Fruit fly (Drosophila melanogaster): ENCODE measurements around the gene Qsox3.

The Qsox3 gene

dm6 chr3R:21870158-21870971, 41.3 kb upstream of the Qsox3 start, which contains the start of gene CG31431 (continued):
- peak; percentile 96 for TF ChIP-seq Bteb2 (GFP tag; optimal IDR thresholded peaks at IDR 0.05)
- peak; percentile 98 for TF ChIP-seq HmgZ (tag; optimal IDR thresholded peaks at IDR 0.05)
- peak; percentile 99 for TF ChIP-seq grn (GFP tag; optimal IDR thresholded peaks at IDR 0.05)
- TF ChIP-seq CG9932 (GFP tag; IDR thresholded peaks at IDR 0.05), result peak; percentile 96
- TF ChIP-seq scrt (GFP tag; optimal IDR thresholded peaks at IDR 0.05), result peak; percentile 95
- peak; percentile 98 for TF ChIP-seq ranshi (GFP tag; IDR thresholded peaks at IDR 0.05)
- TF ChIP-seq CG4360 (GFP tag; IDR thresholded peaks at IDR 0.05), result peak; percentile 81
- TF ChIP-seq gsb-n (tag; optimal IDR thresholded peaks at IDR 0.05), result peak; percentile 93
- TF ChIP-seq CkIIα-i1 (GFP tag; IDR thresholded peaks at IDR 0.05), result peak; percentile 84
- peak; percentile 97 for TF ChIP-seq CG12071 (GFP tag; optimal IDR thresholded peaks at IDR 0.05)
- peak in 1 of 2 experiments; percentile 76 for TF ChIP-seq Hr78 (GFP tag; optimal IDR thresholded peaks at IDR 0.05)
- peak; percentile 82 for TF ChIP-seq Nf-YB (GFP tag; optimal IDR thresholded peaks at IDR 0.05)
- TF ChIP-seq HLH3B (GFP tag; IDR thresholded peaks at IDR 0.05), result peak; percentile 97
- peak; percentile 15 for TF ChIP-seq gfzf (GFP tag; optimal IDR thresholded peaks at IDR 0.05)
- peak; percentile 96 for TF ChIP-seq Oli (tag; optimal IDR thresholded peaks at IDR 0.05)
- peak; percentile 100 for TF ChIP-seq Med (GFP tag)
- peak; percentile 93 for TF ChIP-seq oc (tag; optimal IDR thresholded peaks at IDR 0.05)
- TF ChIP-seq CG5953 (GFP tag; IDR thresholded peaks at IDR 0.05), result peak; percentile 86
- peak; percentile 99 for TF ChIP-seq CG7839 (tag; optimal IDR thresholded peaks at IDR 0.05)
- peak; percentile 96 for TF ChIP-seq CG18476 (GFP tag; optimal IDR thresholded peaks at IDR 0.05)
- no peak for TF ChIP-seq CG6791 (GFP tag; IDR thresholded peaks at IDR 0.05; ENCODE audit: partially characterized antibody)
- TF ChIP-seq Awh (GFP tag; IDR thresholded peaks at IDR 0.05), result peak; percentile 95
- TF ChIP-seq CG12104 (GFP tag; optimal IDR thresholded peaks at IDR 0.05), result peak; percentile 95
- TF ChIP-seq CG15696 (tag; optimal IDR thresholded peaks at IDR 0.05), result peak; percentile 96
- peak; percentile 97 for TF ChIP-seq Hsf (GFP tag; optimal IDR thresholded peaks at IDR 0.05)
- TF ChIP-seq chn (GFP tag; optimal IDR thresholded peaks at IDR 0.05), result peak; percentile 94
- TF ChIP-seq CG7963 (GFP tag; IDR thresholded peaks at IDR 0.05; ENCODE audit: partially characterized antibody), result no peak
- peak; percentile 45 for TF ChIP-seq pfk (GFP tag; optimal IDR thresholded peaks at IDR 0.05)
- TF ChIP-seq amos (GFP tag; IDR thresholded peaks at IDR 0.05; ENCODE audit: partially characterized antibody), result no peak
- peak; percentile 96 for TF ChIP-seq al (GFP tag; IDR thresholded peaks at IDR 0.05)
- TF ChIP-seq CG1233 (GFP tag; optimal IDR thresholded peaks at IDR 0.05), result peak; percentile 97
- peak; percentile 92 for TF ChIP-seq CG6765 (GFP tag; optimal IDR thresholded peaks at IDR 0.05)
- TF ChIP-seq CG10543 (GFP tag; optimal IDR thresholded peaks at IDR 0.05), result peak; percentile 97
- TF ChIP-seq lilli (GFP tag; optimal IDR thresholded peaks at IDR 0.05), result peak; percentile 98
- peak; percentile 74 for TF ChIP-seq CG17912 (GFP tag; optimal IDR thresholded peaks at IDR 0.05)
- peak; percentile 97 for TF ChIP-seq CG10654 (GFP tag; optimal IDR thresholded peaks at IDR 0.05)
- TF ChIP-seq h (optimal IDR thresholded peaks at IDR 0.05), result no peak
- no peak for TF ChIP-seq CG2129 (GFP tag; IDR thresholded peaks at IDR 0.05; ENCODE audit: partially characterized antibody)
- TF ChIP-seq Dfd (GFP tag; optimal IDR thresholded peaks at IDR 0.05), result no peak
- peak; percentile 71 for TF ChIP-seq abd-A (tag; optimal IDR thresholded peaks at IDR 0.05)
- TF ChIP-seq CG14860 (GFP tag; IDR thresholded peaks at IDR 0.05; ENCODE audit: partially characterized antibody), result no peak
- peak; percentile 96 for TF ChIP-seq CG17328 (GFP tag; IDR thresholded peaks at IDR 0.05)
- TF ChIP-seq CG17612 (GFP tag; IDR thresholded peaks at IDR 0.05), result peak; percentile 93
- TF ChIP-seq D (optimal IDR thresholded peaks at IDR 0.05), result no peak
- peak; percentile 94 for TF ChIP-seq D (GFP tag; optimal IDR thresholded peaks at IDR 0.05)
- TF ChIP-seq CG14050 (GFP tag; IDR thresholded peaks at IDR 0.05), result peak; percentile 96
- TF ChIP-seq CG11504 (tag; optimal IDR thresholded peaks at IDR 0.05), result peak; percentile 96
- peak; percentile 96 for TF ChIP-seq CG4854 (GFP tag; optimal IDR thresholded peaks at IDR 0.05)
- peak; percentile 98 for TF ChIP-seq Meics (GFP tag; optimal IDR thresholded peaks at IDR 0.05)
